Worm (Caenorhabditis elegans): ENCODE measurements around the gene utx-1.

utx-1 gene

DNA sequence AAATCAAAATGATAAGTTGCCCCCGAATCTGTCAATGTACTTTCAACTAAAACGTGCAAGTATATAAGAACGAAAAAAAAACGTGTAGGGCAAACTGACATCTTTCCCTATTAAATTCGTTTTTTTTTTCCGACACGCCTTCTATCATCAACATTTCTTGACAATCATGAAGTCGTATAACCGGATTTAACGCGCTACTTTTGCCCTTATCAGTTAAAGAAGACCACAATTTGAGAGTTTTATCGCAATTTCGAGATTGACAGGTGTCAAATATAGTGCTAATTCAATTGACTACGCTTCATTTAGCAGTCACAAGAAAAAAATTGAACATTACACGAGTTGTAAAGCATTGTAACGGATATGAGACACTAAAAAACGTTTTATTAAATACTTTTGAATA is 10.2 kb downstream of the utx-1 start (continued):
- TF ChIP-seq arid-1 (GFP tag; conservative IDR thresholded peaks at IDR 0.05) (no peak), pha-4 (GFP tag; IDR thresholded peaks at IDR 0.05) (no peak), pha-4 (tag; optimal IDR thresholded peaks at IDR 0.05) (no peak), snpc-4 (tag; optimal IDR thresholded peaks at IDR 0.05) (no peak), dve-1 (tag; optimal IDR thresholded peaks at IDR 0.05; ENCODE audit: insufficient read depth) (peak; percentile 93), dmd-8 (GFP tag; IDR thresholded peaks at IDR 0.05) (no peak), nhr-41 (GFP tag; IDR thresholded peaks at IDR 0.05) (no peak), tra-1 (GFP tag; IDR thresholded peaks at IDR 0.05) (peak; percentile 100), F10B5.3 (tag; optimal IDR thresholded peaks at IDR 0.05) (no peak), dmd-9 (GFP tag; IDR thresholded peaks at IDR 0.05) (no peak), nhr-11 (tag; optimal IDR thresholded peaks at IDR 0.05) (no peak), tag-97 (GFP tag; IDR thresholded peaks at IDR 0.05) (no peak), vab-7 (GFP tag; IDR thresholded peaks at IDR 0.05) (no peak), duxl-1 (tag; optimal IDR thresholded peaks at IDR 0.05; ENCODE audit: poor library complexity) (no peak), fkh-10 (GFP tag; optimal IDR thresholded peaks at IDR 0.05) (no peak), egl-27 (tag; optimal IDR thresholded peaks at IDR 0.05) (no peak), aly-2 (tag; optimal IDR thresholded peaks at IDR 0.05) (no peak), ama-1 (optimal IDR thresholded peaks at IDR 0.05) (no peak), unc-39 (tag; optimal IDR thresholded peaks at IDR 0.05) (no peak), egl-43 (GFP tag; IDR thresholded peaks at IDR 0.05) (no peak), mxl-3 (GFP tag; optimal IDR thresholded peaks at IDR 0.05) (peak; percentile 60), ztf-11 (tag; optimal IDR thresholded peaks at IDR 0.05) (no peak), lin-29 (GFP tag; IDR thresholded peaks at IDR 0.05) (no peak), mxl-2 (GFP tag; conservative IDR thresholded peaks at IDR 0.05) (no peak), aha-1 (tag) (no peak), lir-3 (tag; optimal IDR thresholded peaks at IDR 0.05) (no peak), hmg-1.1 (GFP tag; IDR thresholded peaks at IDR 0.05) (no peak), pqm-1 (tag; optimal IDR thresholded peaks at IDR 0.05) (peak; percentile 85), mes-2 (tag; optimal IDR thresholded peaks at IDR 0.05; ENCODE audit: poor library complexity, severe bottlenecking) (no peak), ces-1 (GFP tag; optimal IDR thresholded peaks at IDR 0.05) (no peak), lin-13 (GFP tag; optimal IDR thresholded peaks at IDR 0.05) (no peak), nhr-48 (tag; optimal IDR thresholded peaks at IDR 0.05) (no peak), mdl-1 (tag; optimal IDR thresholded peaks at IDR 0.05) (peak in 1 of 2 experiments; percentile 54), lin-15B (tag; optimal IDR thresholded peaks at IDR 0.05) (no peak), jun-1 (tag; optimal IDR thresholded peaks at IDR 0.05) (no peak), nhr-76 (tag; optimal IDR thresholded peaks at IDR 0.05) (no peak), lin-38 (GFP tag; IDR thresholded peaks at IDR 0.05) (no peak), rbr-2 (tag; optimal IDR thresholded peaks at IDR 0.05) (no peak), hlh-11 (tag; optimal IDR thresholded peaks at IDR 0.05) (peak; percentile 83), unc-62 (GFP tag; optimal IDR thresholded peaks at IDR 0.05 in 1 of 2) (peak; percentile 80 to 81), unc-62 (tag; optimal IDR thresholded peaks at IDR 0.05) (no peak), lin-39 (tag; optimal IDR thresholded peaks at IDR 0.05) (no peak), nhr-6 (tag; optimal IDR thresholded peaks at IDR 0.05) (no peak), unc-130 (GFP tag; optimal IDR thresholded peaks at IDR 0.05) (no peak), hif-1 (tag; optimal IDR thresholded peaks at IDR 0.05) (no peak), spr-3 (GFP tag; optimal IDR thresholded peaks at IDR 0.05) (no peak), cey-2 (tag; optimal IDR thresholded peaks at IDR 0.05; ENCODE audit: borderline replicate concordance, insufficient read depth) (no peak), gei-8 (GFP tag; optimal IDR thresholded peaks at IDR 0.05) (no peak), hlh-30 (tag; optimal IDR thresholded peaks at IDR 0.05; ENCODE audit: insufficient read depth) (peak; percentile 38), ceh-20 (GFP tag; IDR thresholded peaks at IDR 0.05) (peak; percentile 63; the same call in 1 of the 2 replicates), mdt-29 (GFP tag; IDR thresholded peaks at IDR 0.05) (no peak), nhr-237 (tag; optimal IDR thresholded peaks at IDR 0.05) (no peak), daf-8 (GFP tag; IDR thresholded peaks at IDR 0.05) (no peak)

Data from whole organism, L4 larva.